Worm (Caenorhabditis elegans) whole organism, L3 larva: ENCODE results near the gene scc-2.

Experiments used
- ZK546.5 ChIP-seq: sonication (generic microtip); optimal IDR thresholded peaks from 2 replicates; lab custom pipeline; 2017; ENCODE audit warnings: missing biosample characterization, missing genetic modification characterization
- aly-2 ChIP-seq: fragments of 150-350 bp; optimal IDR thresholded peaks from 2 replicates; lab custom pipeline; 2014; ENCODE audit warnings: missing biosample characterization, missing genetic modification characterization
- ama-1 ChIP-seq: fragments of 150-350 bp; optimal IDR thresholded peaks from 2 replicates; lab custom pipeline; 2018
- ceh-16 ChIP-seq: sonication (generic microtip); optimal IDR thresholded peaks from 2 replicates; lab custom pipeline; 2017; ENCODE audit warnings: missing biosample characterization, missing genetic modification characterization
- ceh-28 ChIP-seq: fragments of 150-350 bp; optimal IDR thresholded peaks from 2 replicates; lab custom pipeline; 2014; ENCODE audit warnings: missing biosample characterization, missing genetic modification reagents, missing genetic modification characterization
- ceh-82 ChIP-seq: fragments of 150-350 bp; optimal IDR thresholded peaks from 2 replicates; lab custom pipeline; 2014; ENCODE audit warnings: missing biosample characterization, missing genetic modification characterization
- ceh-9 ChIP-seq: sonication (generic microtip); optimal IDR thresholded peaks from 2 replicates; lab custom pipeline; 2018; ENCODE audit warnings: missing biosample characterization, missing genetic modification characterization
- daf-12 ChIP-seq: fragments of 150-350 bp; optimal IDR thresholded peaks from 2 replicates; lab custom pipeline; 2014; ENCODE audit warnings: missing biosample characterization, missing genetic modification reagents, missing genetic modification characterization
- egl-27 ChIP-seq: sonication (generic microtip); optimal IDR thresholded peaks from 4 replicates; lab custom pipeline; 2017; ENCODE audit warnings: missing biosample characterization, missing genetic modification reagents, missing genetic modification characterization
- egl-5 ChIP-seq: fragments of 150-350 bp; optimal IDR thresholded peaks from 2 replicates; lab custom pipeline; 2017; ENCODE audit warnings: missing biosample characterization, missing genetic modification reagents, missing genetic modification characterization, inconsistent platforms
- elt-1 ChIP-seq: fragments of 150-350 bp; optimal IDR thresholded peaks from 2 replicates; lab custom pipeline; 2014; ENCODE audit warnings: missing biosample characterization, missing genetic modification characterization
- elt-2 ChIP-seq: sonication (generic microtip); optimal IDR thresholded peaks from 2 replicates; lab custom pipeline; 2016; ENCODE audit warnings: missing genetic modification reagents, mild to moderate bottlenecking, missing genetic modification characterization, missing compliant biosample characterization
- eor-1 ChIP-seq, 2 experiments: fragments of 150-350 bp; optimal IDR thresholded peaks; 2 replicates each; lab custom pipeline; 2014 to 2018; ENCODE audit warnings: missing biosample characterization in 2 of 2, missing genetic modification characterization in 2 of 2
- fkh-10 ChIP-seq: sonication (generic microtip); optimal IDR thresholded peaks from 2 replicates; lab custom pipeline; 2017; ENCODE audit warnings: missing biosample characterization, missing genetic modification reagents, missing genetic modification characterization
- fkh-2 ChIP-seq: fragments of 150-350 bp; optimal IDR thresholded peaks from 2 replicates; lab custom pipeline; 2014; ENCODE audit warnings: missing biosample characterization, missing genetic modification reagents, missing genetic modification characterization
- fos-1 ChIP-seq: fragments of 150-350 bp; optimal IDR thresholded peaks from 2 replicates; lab custom pipeline; 2014; ENCODE audit warnings: missing biosample characterization, missing genetic modification characterization
- hmg-11 ChIP-seq: sonication (generic microtip); optimal IDR thresholded peaks from 2 replicates; lab custom pipeline; 2016; ENCODE audit warnings: missing genetic modification characterization, missing compliant biosample characterization
- jun-1 ChIP-seq: fragments of 150-350 bp; optimal IDR thresholded peaks from 2 replicates; lab custom pipeline; 2014; ENCODE audit warnings: missing biosample characterization, missing genetic modification reagents, missing genetic modification characterization
- lin-15B ChIP-seq: fragments of 150-350 bp; optimal IDR thresholded peaks from 2 replicates; lab custom pipeline; 2014; ENCODE audit warnings: missing biosample characterization, missing genetic modification characterization
- lin-39 ChIP-seq: fragments of 150-350 bp; optimal IDR thresholded peaks from 2 replicates; lab custom pipeline; 2018; ENCODE audit warnings: missing biosample characterization, missing genetic modification reagents, missing genetic modification characterization
- lsy-12 ChIP-seq: sonication (generic microtip); optimal IDR thresholded peaks from 2 replicates; lab custom pipeline; 2016; ENCODE audit warnings: mild to moderate bottlenecking, missing genetic modification characterization, missing compliant biosample characterization
- mdl-1 ChIP-seq: fragments of 150-350 bp; optimal IDR thresholded peaks from 2 replicates; lab custom pipeline; 2014; ENCODE audit warnings: missing biosample characterization, missing genetic modification characterization
- mml-1 ChIP-seq: fragments of 150-350 bp; sonication (generic microtip); optimal IDR thresholded peaks from 3 replicates; lab custom pipeline; 2014; ENCODE audit warnings: missing biosample characterization, missing genetic modification characterization
- nfya-1 ChIP-seq: sonication (generic microtip); optimal IDR thresholded peaks from 2 replicates; lab custom pipeline; 2017; ENCODE audit warnings: missing genetic modification characterization, mild to moderate bottlenecking, missing compliant biosample characterization, antibody characterized with exemption, moderate library complexity; ENCODE audit not compliant: insufficient read depth
- nhr-11 ChIP-seq: fragments of 150-350 bp; optimal IDR thresholded peaks from 2 replicates; lab custom pipeline; 2014; ENCODE audit warnings: missing biosample characterization, missing genetic modification characterization
- nhr-12 ChIP-seq: fragments of 150-350 bp; optimal IDR thresholded peaks from 2 replicates; lab custom pipeline; 2014; ENCODE audit warnings: missing biosample characterization, missing genetic modification characterization
- nhr-237 ChIP-seq: fragments of 150-350 bp; optimal IDR thresholded peaks from 2 replicates; lab custom pipeline; 2014; ENCODE audit warnings: missing biosample characterization, missing genetic modification characterization
- nhr-25 ChIP-seq: sonication (generic microtip); optimal IDR thresholded peaks from 2 replicates; lab custom pipeline; 2017; ENCODE audit warnings: missing biosample characterization, missing genetic modification characterization
- nhr-28 ChIP-seq: fragments of 150-350 bp; optimal IDR thresholded peaks from 2 replicates; lab custom pipeline; 2014; ENCODE audit warnings: missing biosample characterization, missing genetic modification characterization
- nhr-43 ChIP-seq: sonication (generic microtip); optimal IDR thresholded peaks from 2 replicates; lab custom pipeline; 2016; ENCODE audit warnings: mild to moderate bottlenecking, missing genetic modification characterization, missing compliant biosample characterization; ENCODE audit not compliant: poor library complexity, severe bottlenecking
- nhr-67 ChIP-seq: fragments of 150-350 bp; optimal IDR thresholded peaks from 2 replicates; lab custom pipeline; 2014; ENCODE audit warnings: missing biosample characterization, missing genetic modification characterization
- nhr-76 ChIP-seq: fragments of 150-350 bp; sonication (generic microtip); optimal IDR thresholded peaks from 5 replicates; lab custom pipeline; 2014; ENCODE audit warnings: missing biosample characterization, missing genetic modification characterization
- nhr-77 ChIP-seq: fragments of 150-350 bp; optimal IDR thresholded peaks from 2 replicates; lab custom pipeline; 2014; ENCODE audit warnings: missing biosample characterization, missing genetic modification characterization
- pha-4 ChIP-seq: fragments of 150-350 bp; optimal IDR thresholded peaks from 2 replicates; lab custom pipeline; 2014; ENCODE audit warnings: missing biosample characterization, missing genetic modification reagents, missing genetic modification characterization
- pqm-1 ChIP-seq: fragments of 150-350 bp; optimal IDR thresholded peaks from 2 replicates; lab custom pipeline; 2017; ENCODE audit warnings: missing biosample characterization, missing genetic modification characterization, inconsistent platforms
- sea-2 ChIP-seq: fragments of 150-350 bp; sonication (generic microtip); optimal IDR thresholded peaks from 4 replicates; lab custom pipeline; 2014; ENCODE audit warnings: missing biosample characterization, missing genetic modification reagents, missing genetic modification characterization
- skn-1 ChIP-seq: fragments of 150-350 bp; optimal IDR thresholded peaks from 2 replicates; lab custom pipeline; 2014; ENCODE audit warnings: missing biosample characterization, missing genetic modification characterization
- snpc-4 ChIP-seq: fragments of 150-350 bp; optimal IDR thresholded peaks from 2 replicates; lab custom pipeline; 2014; ENCODE audit warnings: missing biosample characterization, missing genetic modification characterization
- tbx-2 ChIP-seq: sonication (generic microtip); optimal IDR thresholded peaks from 2 replicates; lab custom pipeline; 2016; ENCODE audit warnings: mild to moderate bottlenecking, missing genetic modification characterization, missing compliant biosample characterization
- unc-39 ChIP-seq: sonication (generic microtip); optimal IDR thresholded peaks from 4 replicates; lab custom pipeline; 2017; ENCODE audit warnings: missing biosample characterization, missing genetic modification characterization
- unc-62 ChIP-seq: fragments of 150-350 bp; sonication (generic microtip); optimal IDR thresholded peaks from 4 replicates; lab custom pipeline; 2014; ENCODE audit warnings: missing biosample characterization, missing genetic modification reagents, missing genetic modification characterization
- zag-1 ChIP-seq: fragments of 150-350 bp; optimal IDR thresholded peaks from 2 replicates; lab custom pipeline; 2014; ENCODE audit warnings: missing biosample characterization, missing genetic modification characterization
- ztf-11 ChIP-seq: fragments of 150-350 bp; optimal IDR thresholded peaks from 2 replicates; lab custom pipeline; 2014; ENCODE audit warnings: missing biosample characterization, missing genetic modification characterization
- ztf-4 ChIP-seq: fragments of 150-350 bp; optimal IDR thresholded peaks from 2 replicates; lab custom pipeline; 2014; ENCODE audit warnings: missing biosample characterization, missing genetic modification characterization

scc-2 gene

ce11 chrII:220602-221001, 42.9 kb downstream of the scc-2 start, which contains the start of gene ubxn-3:
Gene ubxn-3, minus strand, starts transcription at chrII:220667.
- TF ChIP-seq ztf-11 (tag; lab: Kevin White, UChicago) = no peak
- no peak for TF ChIP-seq nhr-25 (tag; lab: Kevin White, UChicago)
- TF ChIP-seq ZK546.5 (tag; lab: Kevin White, UChicago) = no peak
- no peak for TF ChIP-seq nhr-67 (tag; lab: Kevin White, UChicago)
- TF ChIP-seq ceh-28 (tag; lab: Kevin White, UChicago) = no peak
- TF ChIP-seq lin-15B (tag; lab: Kevin White, UChicago) = no peak
- no peak for TF ChIP-seq fkh-2 (tag; lab: Kevin White, UChicago)
- TF ChIP-seq ama-1 = no peak
- no peak for TF ChIP-seq eor-1 (tag; optimal IDR thresholded peaks at IDR 0.05; lab: Kevin White, UChicago)
- TF ChIP-seq lin-39 (tag; lab: Kevin White, UChicago) = no peak
- no peak for TF ChIP-seq elt-1 (tag; lab: Kevin White, UChicago)
- no peak for TF ChIP-seq aly-2 (tag; lab: Kevin White, UChicago)
- no peak for TF ChIP-seq hmg-11
- TF ChIP-seq mdl-1 = no peak
- TF ChIP-seq, all 47 proteins: peak for 0

DNA sequence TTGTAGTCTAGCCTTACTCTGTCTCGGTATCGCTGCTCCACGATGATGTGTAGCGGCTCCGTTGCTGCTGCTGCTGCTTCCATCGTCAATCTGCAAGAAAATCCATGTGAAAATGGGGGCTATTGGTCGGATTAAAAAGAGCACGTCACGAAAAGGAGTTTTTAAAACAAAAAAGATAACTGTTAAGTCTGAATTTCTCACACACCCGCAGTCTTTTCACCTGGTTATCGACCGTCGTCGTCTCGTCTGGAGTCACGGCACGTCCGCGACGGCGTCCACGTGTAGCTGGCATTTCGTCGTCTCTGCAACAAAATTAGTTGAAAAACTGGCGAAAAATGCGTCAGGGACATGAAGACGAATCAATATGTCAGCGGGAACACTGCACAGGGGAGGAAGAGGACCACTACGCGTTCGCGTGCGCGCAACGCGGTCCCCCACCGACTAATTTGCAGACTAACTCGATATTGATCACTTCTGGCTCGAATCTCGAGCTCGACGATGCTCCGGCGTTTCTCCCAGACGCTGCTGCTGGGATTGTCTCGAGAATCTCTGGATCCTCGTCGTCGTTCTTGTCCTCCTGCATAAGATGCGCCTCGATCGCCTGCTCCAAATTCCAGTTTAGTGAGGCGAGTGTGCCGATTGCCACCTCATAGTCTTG, 43.5 kb downstream of the scc-2 start:
- TF ChIP-seq ZK546.5 (tag; lab: Kevin White, UChicago) (no peak), nhr-76 (tag; lab: Kevin White, UChicago) (no peak), pqm-1 (tag; lab: Kevin White, UChicago) (no peak), ceh-16 (tag; lab: Kevin White, UChicago) (no peak), elt-2 (tag; lab: Kevin White, UChicago) (no peak), unc-62 (GFP tag; lab: Kevin White, UChicago) (no peak), ceh-28 (tag; lab: Kevin White, UChicago) (no peak), unc-39 (tag; lab: Kevin White, UChicago) (no peak), nhr-28 (no peak), daf-12 (no peak), snpc-4 (no peak), egl-27 (tag; lab: Kevin White, UChicago) (no peak), nhr-12 (tag; lab: Kevin White, UChicago) (no peak), fkh-2 (tag; lab: Kevin White, UChicago) (no peak), zag-1 (tag; lab: Kevin White, UChicago) (no peak), skn-1 (tag; lab: Kevin White, UChicago) (no peak), nhr-43 (tag; lab: Kevin White, UChicago) (no peak), nhr-237 (no peak)

DNA sequence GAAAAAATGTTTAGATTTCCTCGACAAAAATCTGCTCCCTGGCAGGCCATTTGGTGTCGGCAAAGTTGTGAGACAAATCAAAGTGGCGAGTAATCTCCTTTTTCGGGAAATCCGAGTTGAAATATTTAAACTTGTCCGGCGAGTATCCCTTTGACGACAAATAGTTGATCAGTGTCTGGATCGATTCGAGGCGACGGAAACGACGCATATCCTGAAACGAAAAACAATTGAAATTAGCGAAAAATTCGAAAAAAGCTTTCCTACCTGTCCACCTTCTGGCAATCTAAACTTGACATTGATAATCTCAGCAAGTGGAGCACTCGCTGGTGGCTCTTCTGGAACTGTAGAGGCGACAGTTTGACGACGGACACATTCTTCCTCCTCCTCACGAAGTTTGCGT, 46.2 kb downstream of the scc-2 start:
- TF ChIP-seq tbx-2 (tag; lab: Kevin White, UChicago) = no peak
- no peak for TF ChIP-seq jun-1 (tag; lab: Kevin White, UChicago)
- TF ChIP-seq egl-5 = no peak
- TF ChIP-seq ceh-28 (tag; lab: Kevin White, UChicago) = no peak
- no peak for TF ChIP-seq ceh-9
- no peak for TF ChIP-seq lsy-12 (tag; lab: Kevin White, UChicago)

DNA sequence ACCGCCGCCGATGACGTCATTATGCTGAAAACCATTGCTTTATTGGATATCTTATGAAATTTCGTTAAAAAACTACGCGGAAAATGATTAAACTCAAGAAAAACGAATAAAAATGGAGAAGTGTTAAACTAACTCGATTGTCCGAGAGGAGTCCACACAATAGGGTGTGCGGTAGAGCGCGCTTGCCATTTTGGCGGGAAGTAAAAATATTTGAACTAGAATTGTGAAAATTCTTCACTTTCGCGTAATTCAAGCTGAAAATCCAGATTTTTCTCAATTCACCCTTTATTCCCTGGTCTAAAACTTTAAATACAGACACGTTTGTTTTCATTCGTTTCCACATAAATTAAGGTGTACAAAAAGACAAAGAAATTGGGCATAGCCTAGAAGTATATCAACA, 46.9 kb downstream of the scc-2 start, which contains the start of gene F48A11.4:
Gene F48A11.4 (minus strand): TSS at position 24 of the 400 bp plus-strand sequence.
- TF ChIP-seq mdl-1 (no peak), lin-39 (tag; lab: Kevin White, UChicago) (peak; percentile 86), elt-1 (tag; lab: Kevin White, UChicago) (peak; percentile 47), ztf-11 (tag; lab: Kevin White, UChicago) (no peak), pha-4 (tag; lab: Kevin White, UChicago) (peak; percentile 98), nhr-76 (tag; lab: Kevin White, UChicago) (peak; percentile 17), mml-1 (no peak), unc-39 (tag; lab: Kevin White, UChicago) (no peak), fkh-10 (GFP tag; lab: Kevin White, UChicago) (peak; percentile 51), nfya-1 (tag; lab: Kevin White, UChicago) (peak; percentile 94), snpc-4 (peak; percentile 74), skn-1 (tag; lab: Kevin White, UChicago) (peak; percentile 92), nhr-43 (tag; lab: Kevin White, UChicago) (peak; percentile 93), nhr-25 (tag; lab: Kevin White, UChicago) (peak; percentile 94), nhr-28 (no peak), ceh-82 (tag; lab: Kevin White, UChicago) (peak; percentile 87), nhr-237 (no peak), sea-2 (no peak), ceh-16 (tag; lab: Kevin White, UChicago) (no peak), fos-1 (no peak), aly-2 (tag; lab: Kevin White, UChicago) (no peak), daf-12 (no peak), jun-1 (tag; lab: Kevin White, UChicago) (peak; percentile 89), nhr-77 (peak; percentile 52), nhr-67 (tag; lab: Kevin White, UChicago) (no peak), lsy-12 (tag; lab: Kevin White, UChicago) (peak; percentile 92), ztf-4 (peak; percentile 63), egl-5 (peak; percentile 91), nhr-11 (tag; lab: Kevin White, UChicago) (peak; percentile 23), hmg-11 (peak; percentile 81), ZK546.5 (tag; lab: Kevin White, UChicago) (peak; percentile 21), eor-1 (tag; optimal IDR thresholded peaks at IDR 0.05; lab: Kevin White, UChicago) (no peak), ceh-9 (no peak)
